Fruit fly (Drosophila melanogaster): ENCODE measurements around the gene InR.

InR gene

DNA sequence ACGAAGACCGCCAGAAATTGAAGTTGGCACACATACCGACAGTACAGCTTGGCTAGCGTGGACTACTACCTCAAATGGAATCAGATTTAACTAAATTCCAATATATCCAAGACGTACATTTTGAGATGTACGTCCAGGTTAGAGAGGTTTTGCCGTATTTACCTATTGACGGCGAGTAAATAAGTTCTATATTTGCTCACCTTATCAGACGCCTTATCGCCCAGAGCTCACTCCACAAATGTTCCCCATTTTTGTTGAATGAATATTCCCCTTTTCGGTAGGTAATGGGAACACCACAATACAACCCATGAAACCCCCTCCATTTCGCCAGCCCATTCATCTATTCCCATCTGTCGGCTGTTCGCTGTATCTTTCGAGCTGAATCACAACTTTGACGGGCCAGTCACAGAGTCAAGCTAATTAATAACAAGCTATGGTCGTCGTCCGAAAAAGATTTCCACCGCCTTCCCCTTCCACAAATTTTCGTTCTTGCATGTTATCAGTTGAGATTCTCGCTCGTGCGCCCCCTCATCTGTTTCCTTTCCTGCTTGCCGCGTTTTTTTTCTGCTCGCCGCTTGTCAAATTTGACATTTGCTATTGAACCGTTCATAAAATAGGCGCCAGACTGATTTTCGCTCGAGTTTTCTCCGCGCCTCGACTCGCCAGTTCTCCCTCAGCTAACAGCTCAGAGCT lies 28.3 kb downstream of the InR start (continued):
- TF ChIP-seq GATAd (GFP tag; optimal IDR thresholded peaks at IDR 0.05) (peak; percentile 80), Hnf4 (GFP tag; optimal IDR thresholded peaks at IDR 0.05) (peak; percentile 91), usp (GFP tag; optimal IDR thresholded peaks at IDR 0.05) (no peak), Dif (GFP tag; optimal IDR thresholded peaks at IDR 0.05; ENCODE audit: partially characterized antibody) (no peak), Hr78 (GFP tag; optimal IDR thresholded peaks at IDR 0.05) (no peak), Mio (GFP tag; optimal IDR thresholded peaks at IDR 0.05) (no peak), foxo (GFP tag; optimal IDR thresholded peaks at IDR 0.05) (peak in 1 of 2 experiments; percentile 83), h (GFP tag; optimal IDR thresholded peaks at IDR 0.05) (peak; percentile 90), jim (GFP tag; optimal IDR thresholded peaks at IDR 0.05) (peak; percentile 81)

dm6 chr3R:21590203-21590659 lies 28.9 kb downstream of the InR start:
- TF ChIP-seq Rel (GFP tag; optimal IDR thresholded peaks at IDR 0.05) (no peak), Rel (tag; optimal IDR thresholded peaks at IDR 0.05) (peak; percentile 90), h (GFP tag; optimal IDR thresholded peaks at IDR 0.05) (no peak)

DNA sequence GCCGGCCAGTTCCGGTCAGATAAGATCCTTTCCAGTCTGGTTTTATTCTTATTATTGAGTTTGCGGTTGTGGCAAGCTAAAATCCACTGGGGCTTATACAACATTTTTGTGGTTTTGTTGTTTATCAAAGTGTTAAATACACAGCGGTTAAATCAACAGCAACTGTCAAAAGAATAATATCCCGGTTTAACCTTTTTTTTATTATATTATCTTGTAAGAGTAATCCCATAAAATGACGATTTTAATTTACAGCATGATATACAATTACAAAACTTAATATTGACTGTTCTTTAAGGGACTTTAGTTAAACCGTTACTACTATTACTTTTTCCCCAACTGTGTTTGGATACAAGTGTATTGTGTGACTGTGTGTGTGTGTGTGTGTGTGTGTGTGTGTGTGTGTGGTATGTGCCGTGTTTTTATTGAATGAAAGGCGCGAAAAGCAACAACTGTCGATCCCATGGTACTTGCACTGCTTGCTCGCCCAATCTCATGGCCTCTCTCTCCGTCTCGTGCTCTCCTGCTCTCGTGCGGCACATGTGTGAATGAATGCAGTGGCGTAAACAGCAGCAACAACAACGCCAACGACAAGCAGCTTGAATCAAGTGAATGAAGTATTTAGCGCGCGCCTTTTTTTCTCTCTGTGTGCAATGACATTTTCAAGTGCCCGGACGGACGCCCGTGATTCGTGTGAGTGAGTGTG lies 29.5 kb downstream of the InR start:
- no peak for TF ChIP-seq usp (GFP tag; optimal IDR thresholded peaks at IDR 0.05)
- no peak for TF ChIP-seq ey (GFP tag; optimal IDR thresholded peaks at IDR 0.05)
- peak; percentile 49 for TF ChIP-seq psq (GFP tag; optimal IDR thresholded peaks at IDR 0.05)
- peak; percentile 41 for TF ChIP-seq N (GFP tag; optimal IDR thresholded peaks at IDR 0.05)
- peak; percentile 32 to 37 for TF ChIP-seq dl (GFP tag; optimal IDR thresholded peaks at IDR 0.05; ENCODE audit: insufficient read depth in 1 of 2, partially characterized antibody in 2 of 2)
- peak; percentile 16 for TF ChIP-seq fru (GFP tag; optimal IDR thresholded peaks at IDR 0.05)
- peak; percentile 60 for TF ChIP-seq Dif (GFP tag; optimal IDR thresholded peaks at IDR 0.05; ENCODE audit: partially characterized antibody)
- TF ChIP-seq Jra (GFP tag; optimal IDR thresholded peaks at IDR 0.05) = no peak
- peak; percentile 42 for TF ChIP-seq Hnf4 (GFP tag; optimal IDR thresholded peaks at IDR 0.05)
- TF ChIP-seq foxo (GFP tag; optimal IDR thresholded peaks at IDR 0.05) = peak in 1 of 2 experiments; percentile 23
- TF ChIP-seq Dfd (GFP tag; optimal IDR thresholded peaks at IDR 0.05) = peak; percentile 94
- TF ChIP-seq OdsH (GFP tag; optimal IDR thresholded peaks at IDR 0.05) = peak; percentile 50
- TF ChIP-seq h (GFP tag; optimal IDR thresholded peaks at IDR 0.05) = peak; percentile 46
- peak; percentile 5 for TF ChIP-seq br (GFP tag; optimal IDR thresholded peaks at IDR 0.05)
- TF ChIP-seq Vsx2 (GFP tag; optimal IDR thresholded peaks at IDR 0.05; ENCODE audit: partially characterized antibody) = peak; percentile 89

DNA sequence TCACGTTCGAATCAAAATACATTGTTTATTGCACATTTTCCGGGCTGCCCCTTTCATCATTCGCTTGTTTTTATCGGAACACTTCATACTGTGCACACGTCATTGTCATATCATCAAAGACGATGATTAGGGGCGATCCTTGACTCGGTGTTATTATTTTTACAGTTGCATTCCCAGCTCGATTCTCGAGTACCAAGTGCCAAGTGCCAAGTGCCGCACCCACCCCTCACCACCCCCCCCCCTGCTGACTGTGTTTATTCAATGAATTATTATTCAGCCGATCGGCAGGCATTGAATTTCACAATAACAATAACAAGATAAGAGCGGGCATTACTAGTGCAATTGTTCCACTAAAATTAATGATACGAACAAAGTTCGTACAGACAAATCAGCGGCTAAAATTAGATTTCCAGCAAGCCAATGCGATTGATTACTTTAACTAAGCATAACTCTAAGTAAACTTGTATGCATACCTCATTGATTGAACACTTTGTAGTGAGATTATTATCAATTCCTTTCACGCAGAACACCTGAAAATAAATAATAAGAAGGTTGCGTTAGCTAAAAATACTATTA lies 31.6 kb downstream of the InR start:
- no peak for TF ChIP-seq Rel (GFP tag; optimal IDR thresholded peaks at IDR 0.05)
- peak; percentile 81 for TF ChIP-seq Rel (tag; optimal IDR thresholded peaks at IDR 0.05)
- no peak for TF ChIP-seq lola (GFP tag; optimal IDR thresholded peaks at IDR 0.05)

DNA sequence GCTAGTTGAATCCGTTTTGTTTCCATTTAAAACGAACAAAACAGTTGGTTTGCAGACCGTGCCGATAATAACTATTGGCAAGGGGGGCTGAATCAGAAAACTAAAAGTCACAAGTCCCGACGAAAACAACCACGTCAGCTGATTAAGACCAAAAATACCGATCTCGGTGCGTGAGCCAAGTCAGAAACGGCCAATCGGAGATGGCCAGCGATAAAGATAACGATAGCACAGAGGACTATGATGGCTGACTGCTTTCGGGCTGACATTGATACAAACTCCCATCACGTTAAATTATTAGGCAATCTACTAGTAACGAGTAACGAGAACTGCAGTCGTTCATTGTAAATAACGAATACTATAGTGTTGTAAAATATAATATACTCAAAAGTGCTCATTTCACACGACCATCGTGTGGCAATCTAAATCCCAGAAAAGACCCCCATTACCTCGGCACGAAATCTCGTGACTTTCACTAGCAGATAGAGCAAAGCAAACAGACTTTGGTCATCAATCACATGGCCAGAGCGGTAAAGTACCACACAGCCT lies 32.1 kb downstream of the InR start:
- TF ChIP-seq Rel (GFP tag; optimal IDR thresholded peaks at IDR 0.05) (no peak), Rel (tag; optimal IDR thresholded peaks at IDR 0.05) (no peak), Myc (optimal IDR thresholded peaks at IDR 0.05) (no peak)

DNA sequence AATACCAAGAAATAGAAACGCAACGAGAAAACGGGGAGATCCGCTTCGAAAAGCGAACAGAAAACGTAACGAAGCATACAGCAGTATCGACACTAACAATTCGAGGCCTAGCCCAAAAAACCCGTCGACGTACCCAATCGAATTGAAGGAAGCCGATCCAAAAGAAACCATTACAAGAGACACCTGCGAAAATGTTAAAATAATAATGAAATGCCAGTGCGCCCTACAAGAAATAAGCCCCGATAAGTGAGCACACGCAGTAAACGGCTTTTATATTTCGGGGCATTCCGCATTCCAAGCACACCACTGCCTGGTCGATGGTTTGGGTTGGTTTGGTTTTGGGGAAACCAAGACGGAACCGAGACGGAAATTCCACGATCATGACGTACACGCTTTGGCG lies 32.8 kb downstream of the InR start:
- TF ChIP-seq Dfd (GFP tag; optimal IDR thresholded peaks at IDR 0.05) = no peak
- TF ChIP-seq Rel (GFP tag; optimal IDR thresholded peaks at IDR 0.05) = no peak
- peak; percentile 64 for TF ChIP-seq Rel (tag; optimal IDR thresholded peaks at IDR 0.05)
- TF ChIP-seq ey (GFP tag; optimal IDR thresholded peaks at IDR 0.05) = no peak
- TF ChIP-seq h (GFP tag; optimal IDR thresholded peaks at IDR 0.05) = no peak
- TF ChIP-seq CG9705 (GFP tag; optimal IDR thresholded peaks at IDR 0.05) = no peak

Data from whole organism, wandering third instar larva.